Fruit fly (Drosophila melanogaster): ENCODE results near the gene CG3061.

The CG3061 gene

DNA sequence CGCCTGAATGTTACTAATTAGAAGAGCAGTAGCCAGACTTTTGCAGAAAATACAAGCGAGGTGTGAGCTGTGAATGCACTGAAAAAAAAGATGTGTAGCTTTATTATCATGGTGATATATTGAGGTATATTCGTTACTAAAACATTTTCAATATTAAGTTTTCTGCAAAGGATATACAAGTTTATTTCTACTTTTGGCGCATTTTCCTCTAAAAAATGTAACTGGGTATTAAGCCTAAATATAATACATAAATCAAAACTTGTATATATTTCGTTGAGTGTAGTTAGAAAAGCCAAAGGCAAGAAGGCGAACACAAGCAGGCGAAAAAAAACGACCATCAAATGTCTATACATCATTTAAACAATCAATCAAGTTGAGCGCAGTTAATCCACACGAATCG is 9.5 kb downstream of the CG3061 start (continued):
- TF ChIP-seq Dip2 (GFP tag; IDR thresholded peaks at IDR 0.05) (no peak), Aef1 (GFP tag; IDR thresholded peaks at IDR 0.05) (0 out of 3 replicates have a peak, but pooled peaks have one; percentile 6), mam (GFP tag; optimal IDR thresholded peaks at IDR 0.05) (no peak), Gug (GFP tag; IDR thresholded peaks at IDR 0.05) (no peak), maf-S (GFP tag; optimal IDR thresholded peaks at IDR 0.05) (no peak), Opbp (GFP tag; IDR thresholded peaks at IDR 0.05; ENCODE audit: partially characterized antibody) (no peak), GATAe (GFP tag; conservative IDR thresholded peaks at IDR 0.05) (no peak), hth (optimal IDR thresholded peaks at IDR 0.05) (no peak), CG9876 (GFP tag; optimal IDR thresholded peaks at IDR 0.05) (no peak), ash1 (GFP tag; optimal IDR thresholded peaks at IDR 0.05) (no peak), CG31441 (GFP tag; IDR thresholded peaks at IDR 0.05) (0 out of 2 replicates have a peak, but pooled peaks have one; percentile 34), H2.0 (GFP tag; IDR thresholded peaks at IDR 0.05) (no peak), pho (GFP tag; optimal IDR thresholded peaks at IDR 0.05) (no peak), hbn (GFP tag; IDR thresholded peaks at IDR 0.05; ENCODE audit: partially characterized antibody) (no peak), stc (GFP tag; IDR thresholded peaks at IDR 0.05) (no peak), phol (tag; optimal IDR thresholded peaks at IDR 0.05) (peak; percentile 50), CG12104 (GFP tag; optimal IDR thresholded peaks at IDR 0.05) (no peak), CG16813 (GFP tag; IDR thresholded peaks at IDR 0.05; ENCODE audit: partially characterized antibody) (no peak), tin (GFP tag; optimal IDR thresholded peaks at IDR 0.05) (no peak), CG16779 (GFP tag; IDR thresholded peaks at IDR 0.05) (no peak), luna (GFP tag; optimal IDR thresholded peaks at IDR 0.05) (no peak), mld (GFP tag; IDR thresholded peaks at IDR 0.05; ENCODE audit: partially characterized antibody) (no peak), chm (GFP tag; IDR thresholded peaks at IDR 0.05) (no peak), CG9932 (GFP tag; IDR thresholded peaks at IDR 0.05) (no peak), nau (GFP tag; optimal IDR thresholded peaks at IDR 0.05) (no peak), CG7963 (GFP tag; IDR thresholded peaks at IDR 0.05; ENCODE audit: partially characterized antibody) (no peak), CG13123 (GFP tag; optimal IDR thresholded peaks at IDR 0.05) (no peak), nerfin-2 (GFP tag; IDR thresholded peaks at IDR 0.05; ENCODE audit: partially characterized antibody) (no peak), CG17802 (tag; optimal IDR thresholded peaks at IDR 0.05) (peak; percentile 17), CG17912 (GFP tag; optimal IDR thresholded peaks at IDR 0.05) (no peak), ac (GFP tag; optimal IDR thresholded peaks at IDR 0.05) (no peak), fu2 (GFP tag; optimal IDR thresholded peaks at IDR 0.05) (no peak), CG10147 (GFP tag; optimal IDR thresholded peaks at IDR 0.05) (peak; percentile 26), CG5180 (GFP tag; optimal IDR thresholded peaks at IDR 0.05) (no peak), CG12071 (GFP tag; optimal IDR thresholded peaks at IDR 0.05) (no peak), so (GFP tag; IDR thresholded peaks at IDR 0.05) (no peak), p53 (GFP tag; optimal IDR thresholded peaks at IDR 0.05) (no peak), Dad (GFP tag; optimal IDR thresholded peaks at IDR 0.05) (no peak), row (GFP tag; IDR thresholded peaks at IDR 0.05) (peak; percentile 34; the same call in 2 of the 3 replicates), ap (GFP tag; IDR thresholded peaks at IDR 0.05) (no peak), zf30C (GFP tag; optimal IDR thresholded peaks at IDR 0.05) (no peak), CG32767 (GFP tag; IDR thresholded peaks at IDR 0.05) (no peak), CG9797 (GFP tag; optimal IDR thresholded peaks at IDR 0.05) (no peak), E2f2 (GFP tag; IDR thresholded peaks at IDR 0.05) (no peak), CG9609 (GFP tag; optimal IDR thresholded peaks at IDR 0.05) (no peak), Jarid2 (GFP tag; optimal IDR thresholded peaks at IDR 0.05) (no peak), CG17385 (GFP tag; optimal IDR thresholded peaks at IDR 0.05) (no peak), zfh2 (GFP tag; optimal IDR thresholded peaks at IDR 0.05) (no peak), Mad (GFP tag; optimal IDR thresholded peaks at IDR 0.05) (no peak), TFAM (GFP tag; optimal IDR thresholded peaks at IDR 0.05) (no peak), gro (GFP tag; optimal IDR thresholded peaks at IDR 0.05) (peak; percentile 28), NfI (GFP tag; optimal IDR thresholded peaks at IDR 0.05) (no peak)
